Worm (Caenorhabditis elegans): ENCODE data around the gene daf-4.

The daf-4 gene

ce11 chrIII:5675384-5675984, 50.5 kb downstream of the daf-4 start:
- TF ChIP-seq fkh-10 (GFP tag; optimal IDR thresholded peaks at IDR 0.05) = no peak
- TF ChIP-seq blmp-1 (tag; optimal IDR thresholded peaks at IDR 0.05) = no peak
- no peak for TF ChIP-seq efl-3 (GFP tag; optimal IDR thresholded peaks at IDR 0.05)
- TF ChIP-seq hlh-17 (GFP tag; optimal IDR thresholded peaks at IDR 0.05; ENCODE audit: borderline replicate concordance) = no peak
- no peak for TF ChIP-seq rnt-1 (tag; optimal IDR thresholded peaks at IDR 0.05)
- TF ChIP-seq pqm-1 (tag; optimal IDR thresholded peaks at IDR 0.05) = no peak
- TF ChIP-seq nhr-84 (tag; optimal IDR thresholded peaks at IDR 0.05) = no peak
- no peak for TF ChIP-seq unc-130 (tag; optimal IDR thresholded peaks at IDR 0.05)
- no peak for TF ChIP-seq efl-1 (optimal IDR thresholded peaks at IDR 0.05)
- peak in 1 of 2 experiments; percentile 58 for TF ChIP-seq efl-1 (GFP tag; optimal IDR thresholded peaks at IDR 0.05 in 1 of 2)

ce11 chrIII:5677790-5678189, 52.9 kb downstream of the daf-4 start, which contains the start of gene F54E7.9:
Gene F54E7.9 (minus strand): TSS chrIII:5677890.
- peak; percentile 16 for TF ChIP-seq nhr-85 (tag)
- TF ChIP-seq sup-37 (GFP tag; optimal IDR thresholded peaks at IDR 0.05) = no peak
- TF ChIP-seq grh-1 (GFP tag; IDR thresholded peaks at IDR 0.05) = no peak
- no peak for TF ChIP-seq hlh-4 (tag; optimal IDR thresholded peaks at IDR 0.05)
- TF ChIP-seq efl-1 (optimal IDR thresholded peaks at IDR 0.05) = no peak
- TF ChIP-seq efl-1 (GFP tag; optimal IDR thresholded peaks at IDR 0.05 in 1 of 2) = peak in 1 of 2 experiments; percentile 88
- TF ChIP-seq lin-15B (tag; optimal IDR thresholded peaks at IDR 0.05) = no peak
- no peak for TF ChIP-seq nhr-20 (tag; optimal IDR thresholded peaks at IDR 0.05)

ce11 chrIII:5678935-5679334, 54.0 kb downstream of the daf-4 start, which contains the start of the genes ska-3 and rps-12:
Gene ska-3 (minus strand): TSS chrIII:5679005.
Gene rps-12 (plus strand): TSS chrIII:5679298.
- TF ChIP-seq alr-1 (tag; optimal IDR thresholded peaks at IDR 0.05; ENCODE audit: borderline replicate concordance) (no peak), Y116A8C.19 (tag; optimal IDR thresholded peaks at IDR 0.05; ENCODE audit: borderline replicate concordance) (peak; percentile 14), nhr-20 (tag; optimal IDR thresholded peaks at IDR 0.05) (peak; percentile 99), irx-1 (tag; optimal IDR thresholded peaks at IDR 0.05) (peak; percentile 96), egl-13 (tag; optimal IDR thresholded peaks at IDR 0.05) (peak; percentile 96), zag-1 (tag; optimal IDR thresholded peaks at IDR 0.05) (peak; percentile 90), C04F5.9 (tag; optimal IDR thresholded peaks at IDR 0.05) (peak; percentile 96), ces-1 (GFP tag; optimal IDR thresholded peaks at IDR 0.05) (no peak), tlp-1 (tag; optimal IDR thresholded peaks at IDR 0.05) (no peak), pax-3 (tag; optimal IDR thresholded peaks at IDR 0.05) (peak; percentile 94), fkh-8 (tag; optimal IDR thresholded peaks at IDR 0.05) (peak; percentile 99), nhr-19 (GFP tag; conservative IDR thresholded peaks at IDR 0.05) (peak; percentile 99), nhr-77 (tag; optimal IDR thresholded peaks at IDR 0.05) (peak; percentile 99), egl-27 (tag; optimal IDR thresholded peaks at IDR 0.05) (peak; percentile 90 to 92), tbx-2 (tag; optimal IDR thresholded peaks at IDR 0.05) (peak; percentile 99), vab-15 (tag; optimal IDR thresholded peaks at IDR 0.05) (peak; percentile 96), ets-5 (GFP tag; IDR thresholded peaks at IDR 0.05) (no peak), mep-1 (tag; optimal IDR thresholded peaks at IDR 0.05) (peak; percentile 100), lin-39 (tag; optimal IDR thresholded peaks at IDR 0.05) (peak; percentile 97), efl-1 (optimal IDR thresholded peaks at IDR 0.05) (peak; percentile 98 to 99), efl-1 (GFP tag; optimal IDR thresholded peaks at IDR 0.05 in 1 of 2) (peak; percentile 95 to 100), blmp-1 (tag; optimal IDR thresholded peaks at IDR 0.05) (peak; percentile 92), fkh-10 (GFP tag; optimal IDR thresholded peaks at IDR 0.05) (peak; percentile 99), efl-3 (GFP tag; optimal IDR thresholded peaks at IDR 0.05) (peak; percentile 40), unc-130 (tag; optimal IDR thresholded peaks at IDR 0.05) (peak; percentile 100), ceh-88 (GFP tag; IDR thresholded peaks at IDR 0.05) (peak; percentile 95), snpc-4 (tag; optimal IDR thresholded peaks at IDR 0.05) (peak; percentile 93), sox-4 (tag; optimal IDR thresholded peaks at IDR 0.05) (peak; percentile 89), zip-4 (GFP tag; optimal IDR thresholded peaks at IDR 0.05) (peak; percentile 94), sup-37 (GFP tag; optimal IDR thresholded peaks at IDR 0.05) (peak; percentile 93), pqm-1 (tag; optimal IDR thresholded peaks at IDR 0.05) (no peak), skn-1 (tag; optimal IDR thresholded peaks at IDR 0.05) (peak; percentile 98), hlh-4 (tag; optimal IDR thresholded peaks at IDR 0.05) (no peak), rnt-1 (tag; optimal IDR thresholded peaks at IDR 0.05) (peak; percentile 99), grh-1 (GFP tag; IDR thresholded peaks at IDR 0.05) (peak; percentile 97), nhr-12 (tag; optimal IDR thresholded peaks at IDR 0.05) (peak; percentile 58), C34B4.2 (tag; optimal IDR thresholded peaks at IDR 0.05) (peak; percentile 88), dpl-1 (GFP tag; optimal IDR thresholded peaks at IDR 0.05) (peak; percentile 97 to 99 (median 98)), dsc-1 (tag; optimal IDR thresholded peaks at IDR 0.05) (peak; percentile 99), lin-13 (GFP tag; optimal IDR thresholded peaks at IDR 0.05) (peak; percentile 99), fos-1 (tag; optimal IDR thresholded peaks at IDR 0.05) (peak; percentile 98), ceh-82 (tag; optimal IDR thresholded peaks at IDR 0.05) (peak; percentile 99 to 100 (median 100)), nhr-84 (tag; optimal IDR thresholded peaks at IDR 0.05) (no peak)

Measured in whole organism, L1 larva.